Worm (Caenorhabditis elegans): ENCODE data around the gene slc-17.9.

ce11 chrX:9742058-9742457 lies 22.7 kb downstream of the slc-17.9 start:
- TF ChIP-seq aly-1 (tag; optimal IDR thresholded peaks at IDR 0.05) (no peak), ama-1 (optimal IDR thresholded peaks at IDR 0.05) (no peak), flt-1 (GFP tag; IDR thresholded peaks at IDR 0.05) (no peak), tbx-37 (GFP tag; conservative IDR thresholded peaks at IDR 0.05) (no peak), ets-7 (tag; optimal IDR thresholded peaks at IDR 0.05) (no peak), ceh-36 (tag; optimal IDR thresholded peaks at IDR 0.05) (no peak)
